Comparison of ENCODE assay signal across 1 worm cellular context in the genomic region with DNA sequence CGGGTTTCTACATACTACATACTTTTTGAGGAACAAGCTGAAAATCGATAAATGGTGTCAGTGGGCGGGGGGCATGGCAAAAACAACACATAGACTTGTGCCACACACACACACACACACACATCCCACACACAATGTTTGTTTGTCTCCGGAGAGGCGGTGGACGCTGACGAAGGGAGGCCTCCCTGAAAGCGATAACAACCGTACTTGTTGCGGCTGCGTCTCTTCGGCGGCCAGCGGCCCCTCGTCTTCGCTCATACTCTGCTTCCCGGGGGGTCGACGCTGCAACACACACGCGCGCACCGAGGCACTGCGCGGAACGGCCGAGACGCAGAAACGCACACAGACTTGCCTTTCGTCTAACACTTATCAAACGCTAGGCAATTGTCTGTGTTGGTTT.
TF ChIP-seq lines count a peak whose summit lies in the region.

No protein-coding gene starts in this region.

TF ChIP-seq in whole organism, L4 larva, 104 proteins besides CTCF, POLR2A, EP300 and RAD21 (continued from another document):
- TF ChIP-seq dve-1 (tag; optimal IDR thresholded peaks at IDR 0.05; lab: Kevin White, UChicago; ENCODE audit: insufficient read depth) (peak; percentile 62), spr-1 (tag; optimal IDR thresholded peaks at IDR 0.05; lab: Kevin White, UChicago) (peak; percentile 26), egl-43 (GFP tag; IDR thresholded peaks at IDR 0.05; lab: Robert Waterston, UW) (peak; percentile 72), fkh-10 (GFP tag; optimal IDR thresholded peaks at IDR 0.05; lab: Kevin White, UChicago) (no peak), duxl-1 (tag; optimal IDR thresholded peaks at IDR 0.05; lab: Kevin White, UChicago; ENCODE audit: poor library complexity) (peak; percentile 43), nhr-111 (GFP tag; optimal IDR thresholded peaks at IDR 0.05; lab: Kevin White, UChicago) (no peak), aly-2 (tag; optimal IDR thresholded peaks at IDR 0.05; lab: Kevin White, UChicago) (no peak), nhr-28 (tag; optimal IDR thresholded peaks at IDR 0.05; lab: Kevin White, UChicago) (peak; percentile 46), lin-29 (GFP tag; IDR thresholded peaks at IDR 0.05; lab: Robert Waterston, UW) (no peak), mep-1 (tag; optimal IDR thresholded peaks at IDR 0.05; lab: Kevin White, UChicago) (peak; percentile 74), lir-3 (tag; optimal IDR thresholded peaks at IDR 0.05; lab: Kevin White, UChicago) (no peak), ceh-32 (tag; optimal IDR thresholded peaks at IDR 0.05; lab: Kevin White, UChicago; ENCODE audit: poor library complexity) (no peak), pha-4 (GFP tag; IDR thresholded peaks at IDR 0.05; lab: Robert Waterston, UW) (peak; percentile 62), pha-4 (tag; optimal IDR thresholded peaks at IDR 0.05; lab: Kevin White, UChicago) (no peak), T20F7.1 (GFP tag; optimal IDR thresholded peaks at IDR 0.05; lab: Kevin White, UChicago) (no peak), ama-1 (optimal IDR thresholded peaks at IDR 0.05; lab: Kevin White, UChicago) (no peak), sdz-12 (GFP tag; optimal IDR thresholded peaks at IDR 0.05; lab: Kevin White, UChicago) (no peak), nhr-10 (tag; optimal IDR thresholded peaks at IDR 0.05; lab: Kevin White, UChicago) (no peak), php-3 (GFP tag; IDR thresholded peaks at IDR 0.05; lab: Robert Waterston, UW) (peak; percentile 80), lin-13 (GFP tag; optimal IDR thresholded peaks at IDR 0.05; lab: Kevin White, UChicago) (peak; percentile 16), ces-1 (GFP tag; optimal IDR thresholded peaks at IDR 0.05; lab: Kevin White, UChicago) (no peak), lsy-2 (tag; optimal IDR thresholded peaks at IDR 0.05; lab: Kevin White, UChicago) (peak in 1 of 2 experiments; percentile 26), nhr-237 (tag; optimal IDR thresholded peaks at IDR 0.05; lab: Kevin White, UChicago) (no peak), zfp-2 (tag; optimal IDR thresholded peaks at IDR 0.05; lab: Kevin White, UChicago) (no peak), hlh-11 (tag; optimal IDR thresholded peaks at IDR 0.05; lab: Kevin White, UChicago) (peak; percentile 88), pqm-1 (tag; optimal IDR thresholded peaks at IDR 0.05; lab: Kevin White, UChicago) (peak; percentile 25), mes-2 (tag; optimal IDR thresholded peaks at IDR 0.05; lab: Kevin White, UChicago; ENCODE audit: poor library complexity, severe bottlenecking) (peak; percentile 78), daf-16 (GFP tag; optimal IDR thresholded peaks at IDR 0.05; lab: Kevin White, UChicago) (peak; percentile 32 to 66), daf-16 (tag; optimal IDR thresholded peaks at IDR 0.05; lab: Kevin White, UChicago) (peak; percentile 84), unc-62 (GFP tag; optimal IDR thresholded peaks at IDR 0.05 in 1 of 2; lab: Kevin White, UChicago) (no peak), unc-62 (tag; optimal IDR thresholded peaks at IDR 0.05; lab: Kevin White, UChicago) (no peak), T26A8.4 (GFP tag; IDR thresholded peaks at IDR 0.05; lab: Robert Waterston, UW) (peak; percentile 63), fos-1 (tag; optimal IDR thresholded peaks at IDR 0.05; lab: Kevin White, UChicago) (no peak), ztf-11 (tag; optimal IDR thresholded peaks at IDR 0.05; lab: Kevin White, UChicago) (no peak), jun-1 (tag; optimal IDR thresholded peaks at IDR 0.05; lab: Kevin White, UChicago) (no peak), nhr-48 (tag; optimal IDR thresholded peaks at IDR 0.05; lab: Kevin White, UChicago) (peak; percentile 5), set-16 (GFP tag; IDR thresholded peaks at IDR 0.05; lab: Robert Waterston, UW) (peak; percentile 98), lin-38 (GFP tag; IDR thresholded peaks at IDR 0.05; lab: Robert Waterston, UW) (no peak; the same call in 1 of the 2 replicates), ctbp-1 (GFP tag; IDR thresholded peaks at IDR 0.05; lab: Robert Waterston, UW) (peak; percentile 65; the same call in 1 of the 2 replicates), egl-27 (tag; optimal IDR thresholded peaks at IDR 0.05; lab: Kevin White, UChicago) (no peak), hif-1 (tag; optimal IDR thresholded peaks at IDR 0.05; lab: Kevin White, UChicago) (peak in 1 of 2 experiments; percentile 59), ceh-82 (tag; optimal IDR thresholded peaks at IDR 0.05; lab: Kevin White, UChicago) (no peak), tag-97 (GFP tag; IDR thresholded peaks at IDR 0.05; lab: Robert Waterston, UW) (no peak), nhr-76 (tag; optimal IDR thresholded peaks at IDR 0.05; lab: Kevin White, UChicago) (no peak), nhr-77 (tag; optimal IDR thresholded peaks at IDR 0.05; lab: Kevin White, UChicago) (peak; percentile 43), nhr-11 (tag; optimal IDR thresholded peaks at IDR 0.05; lab: Kevin White, UChicago) (peak; percentile 27), mdt-29 (GFP tag; IDR thresholded peaks at IDR 0.05; lab: Robert Waterston, UW) (peak; percentile 36; the same call in 1 of the 2 replicates), daf-19 (GFP tag; conservative IDR thresholded peaks at IDR 0.05; lab: Robert Waterston, UW) (no peak), snpc-4 (tag; optimal IDR thresholded peaks at IDR 0.05; lab: Kevin White, UChicago) (no peak), ZK337.2 (GFP tag; IDR thresholded peaks at IDR 0.05; lab: Robert Waterston, UW) (no peak)
TF ChIP-seq in whole organism, L4 larva: peak in this region for 40.
